Worm (Caenorhabditis elegans) whole organism, early embryonic: ENCODE measurements around the gene F35C11.2.

Source experiments
- B0310.2 ChIP-seq: sonication (generic microtip); optimal IDR thresholded peaks from 2 replicates; lab custom pipeline; 2016; ENCODE audit warnings: mild to moderate bottlenecking, missing genetic modification characterization, missing compliant biosample characterization
- F13C5.2 ChIP-seq: sonication (generic microtip); optimal IDR thresholded peaks from 2 replicates; lab custom pipeline; 2017; ENCODE audit warnings: mild to moderate bottlenecking, missing genetic modification characterization, inconsistent platforms, missing compliant biosample characterization
- aly-1 ChIP-seq: sonication (generic microtip); optimal IDR thresholded peaks from 2 replicates; lab custom pipeline; 2016; ENCODE audit warnings: missing genetic modification characterization, missing compliant biosample characterization
- ama-1 ChIP-seq: fragments of 150-350 bp; optimal IDR thresholded peaks from 2 replicates; lab custom pipeline; 2014
- ceh-13 ChIP-seq: fragments of 200-800 bp; sonication (Bioruptor generic); optimal IDR thresholded peaks from 2 replicates; lab custom pipeline; 2018; ENCODE audit warnings: mild to moderate bottlenecking, missing genetic modification characterization, missing compliant biosample characterization
- ceh-36 ChIP-seq: sonication (generic microtip); optimal IDR thresholded peaks from 2 replicates; lab custom pipeline; 2016; ENCODE audit warnings: missing genetic modification characterization, inconsistent platforms, missing compliant biosample characterization
- ets-7 ChIP-seq: sonication (generic microtip); optimal IDR thresholded peaks from 2 replicates; lab custom pipeline; 2016; ENCODE audit warnings: missing genotype, missing genetic modification characterization, missing compliant biosample characterization
- flt-1 ChIP-seq: fragments of 200-800 bp; sonication (Bioruptor generic); IDR thresholded peaks from 2 replicates; pipeline ENCODE4 v1.3.6; 2022; ENCODE audit warnings: missing genetic modification characterization, missing compliant biosample characterization
- hmbx-1 ChIP-seq: sonication (generic microtip); optimal IDR thresholded peaks from 2 replicates; lab custom pipeline; 2016; ENCODE audit warnings: mild to moderate bottlenecking, missing genetic modification characterization, missing compliant biosample characterization
- hmg-4 ChIP-seq: fragments of 200-800 bp; sonication (Bioruptor generic); optimal IDR thresholded peaks from 2 replicates; lab custom pipeline; 2018; ENCODE audit warnings: mild to moderate bottlenecking, missing genetic modification characterization, missing compliant biosample characterization
- hnd-1 ChIP-seq: sonication (generic microtip); optimal IDR thresholded peaks from 2 replicates; lab custom pipeline; 2016; ENCODE audit warnings: missing genetic modification characterization, missing compliant biosample characterization
- pes-1 ChIP-seq: fragments of 200-800 bp; sonication (Bioruptor generic); IDR thresholded peaks from 2 replicates; pipeline ENCODE4 v1.3.6; 2022; ENCODE audit warnings: missing genetic modification reagents, missing genetic modification characterization, missing compliant biosample characterization
- scrt-1 ChIP-seq: fragments of 200-800 bp; sonication (Bioruptor generic); IDR thresholded peaks from 2 replicates; pipeline ENCODE4 v1.3.6; 2022; ENCODE audit warnings: missing genetic modification characterization, missing compliant biosample characterization
- sea-1 ChIP-seq: fragments of 200-800 bp; sonication (Bioruptor generic); conservative IDR thresholded peaks from 2 replicates; pipeline ENCODE4 v1.3.6; 2022; ENCODE audit warnings: missing genetic modification characterization, missing compliant biosample characterization
- tbx-11 ChIP-seq: fragments of 200-800 bp; sonication (Bioruptor generic); IDR thresholded peaks from 2 replicates; pipeline ENCODE4 v1.3.6; 2022; ENCODE audit warnings: missing genetic modification characterization, missing compliant biosample characterization
- tbx-37 ChIP-seq: fragments of 200-800 bp; sonication (Bioruptor generic); conservative IDR thresholded peaks from 2 replicates; pipeline ENCODE4 v1.3.6; 2022; ENCODE audit warnings: missing genetic modification reagents, missing genetic modification characterization, missing compliant biosample characterization
- tra-4 ChIP-seq: sonication (generic microtip); optimal IDR thresholded peaks from 2 replicates; lab custom pipeline; 2017; ENCODE audit warnings: missing genetic modification characterization, missing compliant biosample characterization

F35C11.2 gene

ce11 chrII:8267679-8268078 lies 19.0 kb upstream of the F35C11.2 start:
- TF ChIP-seq ceh-13 (GFP tag; lab: Kevin White, UChicago) (no peak), pes-1 (GFP tag; lab: Robert Waterston, UW) (no peak), scrt-1 (GFP tag; lab: Robert Waterston, UW) (no peak), hnd-1 (no peak), aly-1 (tag; lab: Kevin White, UChicago) (no peak), B0310.2 (no peak), tbx-37 (GFP tag; lab: Robert Waterston, UW) (no peak), ceh-36 (tag; lab: Kevin White, UChicago) (no peak), ets-7 (no peak), F13C5.2 (tag; lab: Kevin White, UChicago) (no peak), hmbx-1 (no peak), tbx-11 (GFP tag; lab: Robert Waterston, UW) (no peak), ama-1 (lab: Kevin White, UChicago) (no peak), tra-4 (no peak), hmg-4 (no peak)

ce11 chrII:8266559-8266958 lies 17.9 kb upstream of the F35C11.2 start:
- TF ChIP-seq aly-1 (tag; lab: Kevin White, UChicago): no peak
- TF ChIP-seq tbx-37 (GFP tag; lab: Robert Waterston, UW): no peak
- TF ChIP-seq B0310.2: no peak
- TF ChIP-seq pes-1 (GFP tag; lab: Robert Waterston, UW): no peak
- TF ChIP-seq tbx-11 (GFP tag; lab: Robert Waterston, UW): no peak
- no peak for TF ChIP-seq F13C5.2 (tag; lab: Kevin White, UChicago)
- TF ChIP-seq flt-1 (GFP tag; lab: Robert Waterston, UW): no peak
- no peak for TF ChIP-seq ceh-36 (tag; lab: Kevin White, UChicago)
- TF ChIP-seq ets-7: no peak
- TF ChIP-seq tra-4: no peak
- TF ChIP-seq scrt-1 (GFP tag; lab: Robert Waterston, UW): no peak
- no peak for TF ChIP-seq ceh-13 (GFP tag; lab: Kevin White, UChicago)
- TF ChIP-seq hmg-4: no peak
- no peak for TF ChIP-seq ama-1 (lab: Kevin White, UChicago)
- TF ChIP-seq hmbx-1: no peak
- TF ChIP-seq hnd-1: no peak
- TF ChIP-seq sea-1 (GFP tag; lab: Robert Waterston, UW): no peak

ce11 chrII:8264619-8265018 lies 16.0 kb upstream of the F35C11.2 start, which contains the start of gene srdh-1:
srdh-1 (plus strand) TSS chrII:8264661.
- TF ChIP-seq tbx-37 (GFP tag; lab: Robert Waterston, UW): no peak
- no peak for TF ChIP-seq ama-1 (lab: Kevin White, UChicago)
- no peak for TF ChIP-seq B0310.2
- TF ChIP-seq ets-7: no peak
- no peak for TF ChIP-seq sea-1 (GFP tag; lab: Robert Waterston, UW)
- no peak for TF ChIP-seq tra-4
- no peak for TF ChIP-seq scrt-1 (GFP tag; lab: Robert Waterston, UW)
- no peak for TF ChIP-seq hmg-4
- no peak for TF ChIP-seq hmbx-1
- no peak for TF ChIP-seq ceh-13 (GFP tag; lab: Kevin White, UChicago)
- TF ChIP-seq flt-1 (GFP tag; lab: Robert Waterston, UW): no peak

- no peak for TF ChIP-seq pes-1 (GFP tag; lab: Robert Waterston, UW)
- no peak for TF ChIP-seq ceh-13 (GFP tag; lab: Kevin White, UChicago)
- TF ChIP-seq flt-1 (GFP tag; lab: Robert Waterston, UW): no peak
- no peak for TF ChIP-seq ceh-36 (tag; lab: Kevin White, UChicago)
- no peak for TF ChIP-seq hmg-4
- no peak for TF ChIP-seq hnd-1
These were observed 14.9 kb upstream of the F35C11.2 start for ce11 chrII:8263562-8263961.

- TF ChIP-seq hmbx-1 (no peak), scrt-1 (GFP tag; lab: Robert Waterston, UW) (no peak), sea-1 (GFP tag; lab: Robert Waterston, UW) (no peak), tbx-37 (GFP tag; lab: Robert Waterston, UW) (no peak), aly-1 (tag; lab: Kevin White, UChicago) (no peak)
These were observed 11.0 kb upstream of the F35C11.2 start for ce11 chrII:8259674-8260073.

ce11 chrII:8259038-8259437 lies 10.4 kb upstream of the F35C11.2 start, which contains the start of gene F35C11.6:
F35C11.6 (minus strand) TSS chrII:8259138.
- no peak for TF ChIP-seq pes-1 (GFP tag; lab: Robert Waterston, UW)
- TF ChIP-seq ceh-36 (tag; lab: Kevin White, UChicago): no peak
- TF ChIP-seq scrt-1 (GFP tag; lab: Robert Waterston, UW): no peak
- no peak for TF ChIP-seq hnd-1
- TF ChIP-seq sea-1 (GFP tag; lab: Robert Waterston, UW): no peak
- TF ChIP-seq aly-1 (tag; lab: Kevin White, UChicago): no peak
- no peak for TF ChIP-seq hmg-4
- no peak for TF ChIP-seq tra-4
- no peak for TF ChIP-seq F13C5.2 (tag; lab: Kevin White, UChicago)
- TF ChIP-seq hmbx-1: no peak
- no peak for TF ChIP-seq ama-1 (lab: Kevin White, UChicago)
- no peak for TF ChIP-seq B0310.2
- TF ChIP-seq tbx-37 (GFP tag; lab: Robert Waterston, UW): no peak
- no peak for TF ChIP-seq ets-7
- TF ChIP-seq flt-1 (GFP tag; lab: Robert Waterston, UW): no peak
- no peak for TF ChIP-seq tbx-11 (GFP tag; lab: Robert Waterston, UW)
- no peak for TF ChIP-seq ceh-13 (GFP tag; lab: Kevin White, UChicago)

- TF ChIP-seq aly-1 (tag; lab: Kevin White, UChicago): no peak
- no peak for TF ChIP-seq flt-1 (GFP tag; lab: Robert Waterston, UW)
- no peak for TF ChIP-seq scrt-1 (GFP tag; lab: Robert Waterston, UW)
- no peak for TF ChIP-seq hmbx-1
- TF ChIP-seq tbx-37 (GFP tag; lab: Robert Waterston, UW): no peak
- TF ChIP-seq ceh-13 (GFP tag; lab: Kevin White, UChicago): no peak
- no peak for TF ChIP-seq pes-1 (GFP tag; lab: Robert Waterston, UW)
- TF ChIP-seq ama-1 (lab: Kevin White, UChicago): no peak
- TF ChIP-seq tra-4: no peak
- no peak for TF ChIP-seq tbx-11 (GFP tag; lab: Robert Waterston, UW)
- TF ChIP-seq B0310.2: no peak
- TF ChIP-seq sea-1 (GFP tag; lab: Robert Waterston, UW): no peak
- TF ChIP-seq hnd-1: no peak
- no peak for TF ChIP-seq F13C5.2 (tag; lab: Kevin White, UChicago)
- no peak for TF ChIP-seq hmg-4
- no peak for TF ChIP-seq ceh-36 (tag; lab: Kevin White, UChicago)
- no peak for TF ChIP-seq ets-7
These were observed 7.4 kb upstream of the F35C11.2 start, which contains the start of gene F35C11.7 for ce11 chrII:8256013-8256412. F35C11.7 (plus strand) TSS chrII:8256313.
